Fruit fly (Drosophila melanogaster) whole organism, prepupa: ENCODE data around the gene ImpE3.
"Not testable (repeated sequence)": the region's sequence is repeated elsewhere in the genome, so short reads cannot be mapped to it uniquely, and the experiment has no call there.

Source experiments
- Blimp-1 ChIP-seq: fragments of 200-800 bp; sonication (Bioruptor generic); optimal IDR thresholded peaks from 3 replicates; lab custom pipeline; 2017; ENCODE audit warnings: missing biosample characterization, missing genetic modification characterization, mild to moderate bottlenecking, moderate library complexity, missing genetic modification reagents
- CG11762 ChIP-seq: fragments of 200-800 bp; sonication (Bioruptor generic); optimal IDR thresholded peaks from 3 replicates; lab custom pipeline; 2016; ENCODE audit warnings: missing biosample characterization, missing genetic modification characterization; ENCODE audit not compliant: insufficient read depth
- CG3032 ChIP-seq: fragments of 200-800 bp; optimal IDR thresholded peaks from 2 replicates; lab custom pipeline; 2019; ENCODE audit warnings: missing biosample characterization, mild to moderate bottlenecking, missing genetic modification characterization, moderate library complexity
- CG34406 ChIP-seq: fragments of 200-800 bp; sonication (Bioruptor generic); optimal IDR thresholded peaks from 3 replicates; lab custom pipeline; 2016; ENCODE audit warnings: missing biosample characterization, missing genetic modification characterization
- CG8319 ChIP-seq: fragments of 200-800 bp; sonication (Bioruptor generic); optimal IDR thresholded peaks from 3 replicates; lab custom pipeline; 2016; ENCODE audit warnings: missing biosample characterization, missing genetic modification characterization
- Gug ChIP-seq: fragments of 200-800 bp; sonication (Bioruptor generic); IDR thresholded peaks from 2 replicates; pipeline ENCODE4 v1.3.6; 2022; ENCODE audit warnings: missing biosample characterization, missing genetic modification characterization
- Hr39 ChIP-seq: fragments of 200-800 bp; sonication (Bioruptor generic); optimal IDR thresholded peaks from 2 replicates; lab custom pipeline; 2016; ENCODE audit warnings: missing biosample characterization, missing genetic modification characterization
- OdsH ChIP-seq: fragments of 200-800 bp; sonication (Bioruptor generic); optimal IDR thresholded peaks from 3 replicates; lab custom pipeline; 2016; ENCODE audit warnings: missing biosample characterization, missing genetic modification characterization
- Sox102F ChIP-seq: fragments of 200-800 bp; sonication (Bioruptor generic); optimal IDR thresholded peaks from 2 replicates; lab custom pipeline; 2016; ENCODE audit warnings: missing biosample characterization, mild to moderate bottlenecking, missing genetic modification characterization
- dac ChIP-seq: fragments of 200-800 bp; sonication (Bioruptor generic); optimal IDR thresholded peaks from 2 replicates; lab custom pipeline; 2017; ENCODE audit warnings: missing biosample characterization, mild to moderate bottlenecking, missing genetic modification characterization
- pdm3 ChIP-seq: fragments of 200-800 bp; sonication (Bioruptor generic); optimal IDR thresholded peaks from 3 replicates; lab custom pipeline; 2016; ENCODE audit warnings: missing biosample characterization, missing genetic modification characterization

DNA sequence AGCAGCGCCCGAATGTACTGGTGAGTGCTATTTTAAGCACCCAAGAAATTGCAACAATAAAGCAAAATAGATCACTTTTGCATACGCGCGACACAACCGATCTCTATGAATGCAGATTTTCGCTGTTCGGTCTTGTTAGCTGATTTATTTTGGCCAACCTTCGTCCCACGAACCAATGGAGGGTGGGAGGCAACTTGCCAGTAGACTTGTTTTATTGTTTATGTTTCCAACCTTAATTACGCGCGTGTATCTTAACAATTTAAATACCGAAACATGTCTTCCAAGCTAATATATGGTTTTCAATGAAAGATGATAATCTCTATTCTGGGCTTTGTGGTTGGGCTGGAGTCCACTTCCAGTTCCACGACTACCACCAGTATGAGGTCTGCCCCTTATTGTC, 19.5 kb upstream of the ImpE3 start, which contains the start of gene CG43618:
- not testable (repeated sequence) for TF ChIP-seq pdm3 (GFP tag; lab: Kevin White, UChicago); Hr39 (GFP tag; lab: Kevin White, UChicago); CG3032 (tag; lab: Kevin White, UChicago); CG34406 (GFP tag; lab: Kevin White, UChicago); CG8319 (GFP tag; lab: Kevin White, UChicago); dac; OdsH; CG11762 (GFP tag; lab: Kevin White, UChicago); Gug (GFP tag; lab: Robert Waterston, UW); Blimp-1 (GFP tag; lab: Kevin White, UChicago); Sox102F
